Fruit fly (Drosophila melanogaster) whole organism, prepupa: ENCODE data around the gene SMSr.

ENCODE experiments used
- Blimp-1 ChIP-seq: fragments of 200-800 bp; sonication (Bioruptor generic); optimal IDR thresholded peaks from 3 replicates; lab custom pipeline; 2017; ENCODE audit warnings: missing biosample characterization, missing genetic modification characterization, mild to moderate bottlenecking, moderate library complexity, missing genetic modification reagents
- CG10631 ChIP-seq: fragments of 200-800 bp; sonication (Bioruptor generic); optimal IDR thresholded peaks from 2 replicates; lab custom pipeline; 2016; ENCODE audit warnings: missing biosample characterization, missing genetic modification characterization
- CG10669 ChIP-seq: fragments of 200-800 bp; sonication (Bioruptor generic); optimal IDR thresholded peaks from 3 replicates; lab custom pipeline; 2018; ENCODE audit warnings: missing biosample characterization, mild to moderate bottlenecking, missing genetic modification characterization, moderate library complexity
- CG11294 ChIP-seq: fragments of 200-800 bp; sonication (Bioruptor generic); IDR thresholded peaks from 2 replicates; pipeline ENCODE4 v1.3.6; 2022; ENCODE audit warnings: missing biosample characterization, missing genetic modification characterization
- CG11762 ChIP-seq: fragments of 200-800 bp; sonication (Bioruptor generic); optimal IDR thresholded peaks from 3 replicates; lab custom pipeline; 2016; ENCODE audit warnings: missing biosample characterization, missing genetic modification characterization; ENCODE audit not compliant: insufficient read depth
- CG11902 ChIP-seq: fragments of 200-800 bp; sonication (Bioruptor generic); optimal IDR thresholded peaks from 3 replicates; lab custom pipeline; 2016; ENCODE audit warnings: missing biosample characterization, missing genetic modification characterization
- CG15336 ChIP-seq: fragments of 200-800 bp; sonication (Bioruptor generic); IDR thresholded peaks from 2 replicates; pipeline ENCODE4 v1.3.6; 2022; ENCODE audit warnings: missing biosample characterization, missing genetic modification characterization
- CG1621 ChIP-seq: fragments of 200-800 bp; sonication (Bioruptor generic); optimal IDR thresholded peaks from 3 replicates; lab custom pipeline; 2018; ENCODE audit warnings: missing biosample characterization, mild to moderate bottlenecking, missing genetic modification characterization
- CG3032 ChIP-seq: fragments of 200-800 bp; optimal IDR thresholded peaks from 2 replicates; lab custom pipeline; 2019; ENCODE audit warnings: missing biosample characterization, mild to moderate bottlenecking, missing genetic modification characterization, moderate library complexity
- CG31627 ChIP-seq: fragments of 200-800 bp; sonication (Bioruptor generic); optimal IDR thresholded peaks from 3 replicates; lab custom pipeline; 2016; ENCODE audit warnings: missing biosample characterization, missing genetic modification characterization
- CG32006 ChIP-seq: fragments of 200-800 bp; sonication (Bioruptor generic); optimal IDR thresholded peaks from 3 replicates; lab custom pipeline; 2017; ENCODE audit warnings: missing biosample characterization, mild to moderate bottlenecking, missing genetic modification characterization
- CG3919 ChIP-seq: fragments of 200-800 bp; sonication (Bioruptor generic); optimal IDR thresholded peaks from 3 replicates; lab custom pipeline; 2016; ENCODE audit warnings: missing biosample characterization, missing genetic modification characterization
- CG6163 ChIP-seq: fragments of 200-800 bp; sonication (Bioruptor generic); IDR thresholded peaks from 3 replicates; pipeline ENCODE4 v1.3.6; 2022; ENCODE audit warnings: missing biosample characterization, missing genetic modification characterization
- CG6792 ChIP-seq: fragments of 200-800 bp; sonication (Bioruptor generic); optimal IDR thresholded peaks from 3 replicates; lab custom pipeline; 2016; ENCODE audit warnings: missing biosample characterization, missing genetic modification characterization
- CG6808 ChIP-seq: fragments of 200-800 bp; sonication (Bioruptor generic); optimal IDR thresholded peaks from 3 replicates; lab custom pipeline; 2017; ENCODE audit warnings: missing biosample characterization, missing genetic modification characterization, mild to moderate bottlenecking, moderate library complexity, missing genetic modification reagents
- CG6854 ChIP-seq: fragments of 200-800 bp; sonication (Bioruptor generic); optimal IDR thresholded peaks from 2 replicates; lab custom pipeline; 2017; ENCODE audit warnings: missing biosample characterization, mild to moderate bottlenecking, missing genetic modification characterization
- CG7368 ChIP-seq: fragments of 200-800 bp; sonication (Bioruptor generic); optimal IDR thresholded peaks from 3 replicates; lab custom pipeline; 2016; ENCODE audit warnings: missing biosample characterization, missing genetic modification characterization
- CG8119 ChIP-seq: fragments of 200-800 bp; sonication (Bioruptor generic); IDR thresholded peaks from 3 replicates; pipeline ENCODE4 v1.3.6; 2022; ENCODE audit warnings: missing biosample characterization, missing genetic modification characterization
- CG8319 ChIP-seq: fragments of 200-800 bp; sonication (Bioruptor generic); optimal IDR thresholded peaks from 3 replicates; lab custom pipeline; 2016; ENCODE audit warnings: missing biosample characterization, missing genetic modification characterization
- CG8632 ChIP-seq: fragments of 200-800 bp; sonication (Bioruptor generic); optimal IDR thresholded peaks from 3 replicates; lab custom pipeline; 2016; ENCODE audit warnings: missing biosample characterization, missing genetic modification characterization
- Eip75B ChIP-seq: fragments of 200-800 bp; sonication (Bioruptor generic); optimal IDR thresholded peaks from 3 replicates; lab custom pipeline; 2016; ENCODE audit warnings: missing biosample characterization, missing genetic modification characterization
- Eip78C ChIP-seq: fragments of 200-800 bp; sonication (Bioruptor generic); peaks from one replicate; lab custom pipeline; 2016; ENCODE audit warnings: missing biosample characterization, missing genetic modification characterization
- Eip93F ChIP-seq: fragments of 200-800 bp; sonication (Bioruptor generic); optimal IDR thresholded peaks from 2 replicates; lab custom pipeline; 2016; ENCODE audit warnings: missing biosample characterization, mild to moderate bottlenecking, missing genetic modification characterization
- Gug ChIP-seq: fragments of 200-800 bp; sonication (Bioruptor generic); IDR thresholded peaks from 2 replicates; pipeline ENCODE4 v1.3.6; 2022; ENCODE audit warnings: missing biosample characterization, missing genetic modification characterization
- Hr39 ChIP-seq: fragments of 200-800 bp; sonication (Bioruptor generic); optimal IDR thresholded peaks from 2 replicates; lab custom pipeline; 2016; ENCODE audit warnings: missing biosample characterization, missing genetic modification characterization
- Hr4 ChIP-seq: fragments of 200-800 bp; sonication (Bioruptor generic); optimal IDR thresholded peaks from 3 replicates; lab custom pipeline; 2016; ENCODE audit warnings: missing biosample characterization, missing genetic modification characterization
- Lpt ChIP-seq: fragments of 200-800 bp; sonication (Bioruptor generic); optimal IDR thresholded peaks from 3 replicates; lab custom pipeline; 2016; ENCODE audit warnings: missing biosample characterization, missing genetic modification characterization
- Met ChIP-seq: fragments of 200-800 bp; sonication (Bioruptor generic); optimal IDR thresholded peaks from 3 replicates; lab custom pipeline; 2016; ENCODE audit warnings: missing biosample characterization, missing genetic modification characterization
- OdsH ChIP-seq: fragments of 200-800 bp; sonication (Bioruptor generic); optimal IDR thresholded peaks from 3 replicates; lab custom pipeline; 2016; ENCODE audit warnings: missing biosample characterization, missing genetic modification characterization
- Sox102F ChIP-seq: fragments of 200-800 bp; sonication (Bioruptor generic); optimal IDR thresholded peaks from 2 replicates; lab custom pipeline; 2016; ENCODE audit warnings: missing biosample characterization, mild to moderate bottlenecking, missing genetic modification characterization
- Sox14 ChIP-seq: fragments of 200-800 bp; sonication (Bioruptor generic); optimal IDR thresholded peaks from 3 replicates; lab custom pipeline; 2016; ENCODE audit warnings: missing biosample characterization, missing genetic modification characterization
- achi ChIP-seq: fragments of 200-800 bp; sonication (Bioruptor generic); optimal IDR thresholded peaks from 3 replicates; lab custom pipeline; 2016; ENCODE audit warnings: missing biosample characterization, missing genetic modification characterization
- acj6 ChIP-seq: fragments of 200-800 bp; sonication (Bioruptor generic); optimal IDR thresholded peaks from 3 replicates; lab custom pipeline; 2016; ENCODE audit warnings: missing biosample characterization, missing genetic modification characterization
- cyc ChIP-seq: fragments of 200-800 bp; sonication (Bioruptor generic); optimal IDR thresholded peaks from 3 replicates; lab custom pipeline; 2016; ENCODE audit warnings: missing biosample characterization, missing genetic modification characterization
- dsx ChIP-seq: fragments of 200-800 bp; optimal IDR thresholded peaks from 3 replicates; lab custom pipeline; 2019; ENCODE audit warnings: missing biosample characterization, mild to moderate bottlenecking, missing genetic modification characterization, moderate library complexity; ENCODE audit not compliant: poor library complexity, severe bottlenecking
- esn ChIP-seq: fragments of 200-800 bp; sonication (Bioruptor generic); optimal IDR thresholded peaks from 2 replicates; lab custom pipeline; 2016; ENCODE audit warnings: missing biosample characterization, mild to moderate bottlenecking, missing genetic modification characterization, moderate library complexity
- fd59A ChIP-seq: fragments of 200-800 bp; sonication (Bioruptor generic); optimal IDR thresholded peaks from 2 replicates; lab custom pipeline; 2017; ENCODE audit warnings: missing biosample characterization, mild to moderate bottlenecking, missing genetic modification characterization, missing genetic modification reagents
- fd85E ChIP-seq: fragments of 200-800 bp; sonication (Bioruptor generic); optimal IDR thresholded peaks from 3 replicates; lab custom pipeline; 2016; ENCODE audit warnings: missing biosample characterization, missing genetic modification characterization
- fkh ChIP-seq: fragments of 200-800 bp; sonication (Bioruptor generic); optimal IDR thresholded peaks from 3 replicates; lab custom pipeline; 2017; ENCODE audit warnings: missing biosample characterization, mild to moderate bottlenecking, missing genetic modification characterization, moderate library complexity
- lz ChIP-seq: fragments of 200-800 bp; sonication (Bioruptor generic); optimal IDR thresholded peaks from 3 replicates; lab custom pipeline; 2016; ENCODE audit warnings: missing biosample characterization, missing genetic modification characterization
- net ChIP-seq: fragments of 200-800 bp; sonication (Bioruptor generic); optimal IDR thresholded peaks from 3 replicates; lab custom pipeline; 2016; ENCODE audit warnings: missing biosample characterization, missing genetic modification characterization
- spab ChIP-seq: fragments of 200-800 bp; sonication (Bioruptor generic); optimal IDR thresholded peaks from 2 replicates; lab custom pipeline; 2017; ENCODE audit warnings: missing biosample characterization, mild to moderate bottlenecking, missing genetic modification characterization, missing genetic modification reagents
- ss ChIP-seq, 2 experiments: fragments of 200-800 bp; sonication (Bioruptor generic); optimal IDR thresholded peaks; 2 replicates in 1 of 2; 3 replicates in 1 of 2; lab custom pipeline; 2017 to 2018; ENCODE audit warnings: mild to moderate bottlenecking in 2 of 2, missing biosample characterization in 2 of 2, missing genetic modification characterization in 2 of 2, moderate library complexity in 1 of 2
- svp ChIP-seq: fragments of 200-800 bp; sonication (Bioruptor generic); peaks from one replicate; lab custom pipeline; 2016; ENCODE audit warnings: missing biosample characterization, missing genetic modification characterization
- topi ChIP-seq: fragments of 200-800 bp; sonication (Bioruptor generic); optimal IDR thresholded peaks from 3 replicates; lab custom pipeline; 2016; ENCODE audit warnings: missing biosample characterization, missing genetic modification characterization
- vri ChIP-seq: fragments of 200-800 bp; sonication (Bioruptor generic); optimal IDR thresholded peaks from 3 replicates; lab custom pipeline; 2016; ENCODE audit warnings: missing biosample characterization, mild to moderate bottlenecking, missing genetic modification characterization

The SMSr gene

DNA sequence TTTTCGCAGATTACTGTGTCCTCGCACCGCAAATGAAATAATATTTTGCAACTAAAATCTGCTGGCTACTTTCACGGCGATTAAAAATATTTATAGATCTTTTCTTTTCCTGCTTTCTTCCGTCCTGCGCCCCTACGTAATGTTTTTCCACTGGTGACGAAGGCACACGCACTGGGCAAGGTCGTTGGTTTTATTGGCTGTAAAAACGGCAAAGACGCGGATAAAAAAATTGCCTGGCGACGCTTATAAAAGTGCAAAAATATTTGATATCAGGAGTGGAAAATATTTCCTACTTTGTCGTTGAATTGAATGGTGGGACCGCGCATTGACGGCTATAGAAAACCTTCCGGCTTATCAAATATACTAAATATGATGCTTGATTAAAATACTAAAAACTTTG, 12.3 kb downstream of the SMSr start, which contains the start of gene Sh3beta:
Gene Sh3beta, minus strand, starts transcription at position 327 of the 400 bp plus-strand sequence.
- TF ChIP-seq dsx (GFP tag; lab: Kevin White, UChicago) (peak; percentile 86), vri (peak; percentile 8), CG10669 (GFP tag; lab: Kevin White, UChicago) (no peak), CG6854 (GFP tag; lab: Kevin White, UChicago) (peak; percentile 25)
- TF ChIP-seq, all 60 proteins: peak for 3

DNA sequence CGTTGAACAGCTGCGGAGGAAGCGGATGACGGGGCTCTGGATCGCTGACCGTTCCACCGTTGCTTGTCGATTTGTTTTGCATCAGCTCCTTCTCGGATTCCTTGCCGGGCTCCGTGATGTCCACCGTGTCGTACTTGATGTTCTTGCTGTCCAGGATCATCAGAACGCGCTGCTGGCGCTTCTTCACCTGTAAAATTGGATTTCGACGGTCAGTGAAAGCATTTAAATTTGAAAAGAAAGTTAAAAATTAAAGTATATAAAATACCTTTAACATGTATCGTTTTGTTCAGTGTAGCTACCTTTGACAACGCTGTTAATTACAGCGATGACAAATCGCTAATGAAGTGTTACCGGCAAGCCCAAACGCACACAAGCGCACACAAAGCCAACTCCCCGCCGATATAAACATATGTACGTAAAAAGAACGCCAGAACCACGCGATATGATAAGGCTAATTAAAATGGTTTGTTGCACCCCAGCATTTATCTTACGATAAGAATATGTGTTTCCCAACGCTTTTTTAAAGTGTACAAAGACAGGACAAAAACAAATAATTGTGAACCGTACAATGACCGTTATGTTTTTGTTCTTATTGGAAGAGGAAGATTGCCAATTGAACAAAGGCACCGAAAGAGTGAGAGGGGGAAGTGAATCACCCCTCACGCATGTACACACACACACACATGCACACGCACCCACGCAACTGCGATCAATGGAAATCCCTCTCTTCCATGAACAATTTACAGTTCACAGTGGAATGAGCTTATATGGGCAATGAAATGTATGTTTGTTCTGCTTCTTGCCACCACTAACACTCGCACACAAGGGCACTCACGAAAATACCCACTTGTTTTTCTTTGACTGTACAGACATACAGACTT, 13.2 kb downstream of the SMSr start:
- TF ChIP-seq svp (GFP tag; lab: Kevin White, UChicago) (peak; percentile 48), Gug (GFP tag; lab: Robert Waterston, UW) (no peak), CG6792 (GFP tag; lab: Kevin White, UChicago) (no peak), fd59A (GFP tag; lab: Kevin White, UChicago) (no peak), topi (GFP tag; lab: Kevin White, UChicago) (peak; percentile 15), CG15336 (peak; percentile 41), CG8319 (GFP tag; lab: Kevin White, UChicago) (no peak), cyc (GFP tag; lab: Kevin White, UChicago) (no peak), Sox102F (GFP tag; lab: Kevin White, UChicago) (peak; percentile 46), net (GFP tag; lab: Kevin White, UChicago) (no peak), lz (GFP tag; lab: Kevin White, UChicago) (peak; percentile 25), ss (GFP tag; optimal IDR thresholded peaks at IDR 0.05; lab: Kevin White, UChicago) (peak; percentile 44 to 45), CG7368 (no peak), CG8119 (GFP tag; lab: Robert Waterston, UW) (peak; percentile 28; the same call in 1 of the 3 replicates), Hr39 (GFP tag; lab: Kevin White, UChicago) (peak; percentile 17), Eip93F (GFP tag; lab: Kevin White, UChicago) (peak; percentile 73), CG11762 (GFP tag; lab: Kevin White, UChicago) (no peak), CG31627 (GFP tag; lab: Kevin White, UChicago) (peak; percentile 10), Sox14 (GFP tag; lab: Kevin White, UChicago) (peak; percentile 94), Hr4 (GFP tag; lab: Kevin White, UChicago) (peak; percentile 17), fkh (GFP tag; lab: Kevin White, UChicago) (peak; percentile 77), achi (peak; percentile 8), esn (GFP tag; lab: Kevin White, UChicago) (peak; percentile 34), CG6163 (peak; percentile 42; the same call in 1 of the 3 replicates), Met (GFP tag; lab: Kevin White, UChicago) (peak; percentile 20), CG6808 (GFP tag; lab: Kevin White, UChicago) (no peak), CG1621 (tag; lab: Kevin White, UChicago) (no peak), CG32006 (peak; percentile 21), vri (peak; percentile 2), CG3919 (peak; percentile 8), CG3032 (no peak), acj6 (GFP tag; lab: Kevin White, UChicago) (peak; percentile 10), Lpt (GFP tag; lab: Kevin White, UChicago) (no peak), Blimp-1 (peak; percentile 5), CG8632 (peak; percentile 10), fd85E (GFP tag; lab: Kevin White, UChicago) (no peak), Eip78C (peak; percentile 82), CG10669 (GFP tag; lab: Kevin White, UChicago) (peak; percentile 8), CG10631 (GFP tag; lab: Kevin White, UChicago) (no peak), CG11902 (no peak), Eip75B (GFP tag; lab: Kevin White, UChicago) (no peak), OdsH (GFP tag; lab: Kevin White, UChicago) (no peak), spab (GFP tag; lab: Kevin White, UChicago) (no peak), CG11294 (GFP tag; lab: Robert Waterston, UW) (no peak)
